Worm (Caenorhabditis elegans): ENCODE results near the gene nhr-166.

ce11 chrII:3893911-3894310, 13.9 kb downstream of the nhr-166 start:
- TF ChIP-seq T22C8.4 (GFP tag; IDR thresholded peaks at IDR 0.05): no peak
- TF ChIP-seq ref-1 (GFP tag; conservative IDR thresholded peaks at IDR 0.05): no peak
- no peak for TF ChIP-seq ztf-23 (GFP tag; IDR thresholded peaks at IDR 0.05)
- no peak for TF ChIP-seq flt-1 (GFP tag; IDR thresholded peaks at IDR 0.05)
- TF ChIP-seq med-1 (GFP tag; optimal IDR thresholded peaks at IDR 0.05; ENCODE audit: insufficient read depth): no peak
